Fruit fly (Drosophila melanogaster) whole organism, pupa: ENCODE data around the gene Lk6.
A peak's percentile ranks its signal among the peaks of the same experiment; 100 is the strongest.

Experiments
- CG32121 ChIP-seq: fragments of 200-800 bp; sonication (Bioruptor generic); IDR thresholded peaks from 2 replicates; pipeline ENCODE4 v1.3.6; 2022; ENCODE audit warnings: missing biosample characterization, missing genetic modification characterization
- CG4496 ChIP-seq: fragments of 200-800 bp; sonication (Bioruptor generic); IDR thresholded peaks from 3 replicates; pipeline ENCODE4 v1.3.6; 2022; ENCODE audit warnings: missing biosample characterization, missing genetic modification characterization
- CG9948 ChIP-seq: fragments of 200-800 bp; sonication (Bioruptor generic); optimal IDR thresholded peaks from 2 replicates; lab custom pipeline; 2018; ENCODE audit warnings: missing biosample characterization, mild to moderate bottlenecking, missing genetic modification characterization, moderate library complexity
- Ets98B ChIP-seq: fragments of 200-800 bp; sonication (Bioruptor generic); IDR thresholded peaks from 2 replicates; pipeline ENCODE4 v1.3.6; 2022; ENCODE audit warnings: missing biosample characterization, missing genetic modification characterization
- Pif1A ChIP-seq: fragments of 200-800 bp; sonication (Bioruptor generic); optimal IDR thresholded peaks from 3 replicates; lab custom pipeline; 2016; ENCODE audit warnings: missing biosample characterization, missing genetic modification characterization
- fd96Ca ChIP-seq: fragments of 200-800 bp; sonication (Bioruptor generic); IDR thresholded peaks from 3 replicates; pipeline ENCODE4 v1.3.6; 2022; ENCODE audit warnings: missing biosample characterization, missing genetic modification characterization

dm6 chr3R:11778879-11779278 is 14.6 kb upstream of the Lk6 start:
- no peak for TF ChIP-seq CG9948 (tag; lab: Kevin White, UChicago)
- TF ChIP-seq fd96Ca, result peak; percentile 84
- no peak for TF ChIP-seq Pif1A (GFP tag; lab: Kevin White, UChicago)
- TF ChIP-seq Ets98B, result peak; percentile 78
- TF ChIP-seq CG32121, result peak; percentile 40; the same call in 1 of the 2 replicates
- peak; percentile 82 for TF ChIP-seq CG4496 (GFP tag; lab: Robert Waterston, UW)
